Fruit fly (Drosophila melanogaster) whole organism, wandering third instar larva: ENCODE results near the gene Ack.

Experiments
- Abd-B ChIP-seq: fragments of >200 bp; optimal IDR thresholded peaks from 2 replicates; lab custom pipeline; 2017; ENCODE audit warnings: missing biosample characterization, missing genetic modification characterization
- CG32264 ChIP-seq: fragments of 200-800 bp; sonication (Bioruptor generic); optimal IDR thresholded peaks from 2 replicates; lab custom pipeline; 2016; ENCODE audit warnings: missing biosample characterization, missing genetic modification characterization
- CG9705 ChIP-seq: fragments of 200-800 bp; sonication (Bioruptor generic); optimal IDR thresholded peaks from 2 replicates; lab custom pipeline; 2018; ENCODE audit warnings: missing biosample characterization, mild to moderate bottlenecking, missing genetic modification characterization
- CrebA ChIP-seq: fragments of 200-800 bp; sonication (Bioruptor generic); optimal IDR thresholded peaks from 2 replicates; lab custom pipeline; 2016; ENCODE audit warnings: missing biosample characterization, mild to moderate bottlenecking, missing genetic modification characterization, borderline replicate concordance
- Dfd ChIP-seq: fragments of >200 bp; optimal IDR thresholded peaks from 2 replicates; lab custom pipeline; 2017; ENCODE audit warnings: missing biosample characterization, missing genetic modification characterization
- Dif ChIP-seq: fragments of 200-275, 200-300 bp; sonication (Bioruptor generic); optimal IDR thresholded peaks from 2 replicates; lab custom pipeline; 2018; ENCODE audit warnings: missing biosample characterization, missing genetic modification characterization; ENCODE audit not compliant: partially characterized antibody
- GATAd ChIP-seq: sonication (Bioruptor generic); optimal IDR thresholded peaks from 2 replicates; lab custom pipeline; 2016; ENCODE audit warnings: missing biosample characterization, missing genetic modification characterization
- HLH106 ChIP-seq: fragments of 200-800 bp; optimal IDR thresholded peaks from 3 replicates; lab custom pipeline; 2019; ENCODE audit warnings: missing biosample characterization, mild to moderate bottlenecking, missing genetic modification characterization, moderate library complexity
- Hnf4 ChIP-seq: fragments of 200-800 bp; sonication (Bioruptor generic); optimal IDR thresholded peaks from 2 replicates; lab custom pipeline; 2016; ENCODE audit warnings: missing biosample characterization, mild to moderate bottlenecking, missing genetic modification characterization
- Hr78 ChIP-seq: fragments of >200 bp; optimal IDR thresholded peaks from 2 replicates; lab custom pipeline; 2017; ENCODE audit warnings: missing biosample characterization, missing genetic modification characterization
- Hr83 ChIP-seq: fragments of 200-300 bp; sonication (Bioruptor generic); optimal IDR thresholded peaks from 2 replicates; lab custom pipeline; 2016; ENCODE audit warnings: missing biosample characterization, mild to moderate bottlenecking, missing genetic modification characterization, moderate library complexity; ENCODE audit not compliant: poor library complexity, severe bottlenecking
- Jra ChIP-seq: sonication (Bioruptor generic); optimal IDR thresholded peaks from 2 replicates; lab custom pipeline; 2016; ENCODE audit warnings: missing biosample characterization, missing genetic modification characterization
- Mio ChIP-seq: sonication (Bioruptor generic); optimal IDR thresholded peaks from 2 replicates; lab custom pipeline; 2016; ENCODE audit warnings: missing biosample characterization, missing genetic modification characterization
- Myc ChIP-seq: fragments of >200 bp; optimal IDR thresholded peaks from 2 replicates; lab custom pipeline; 2017
- N ChIP-seq: fragments of >200 bp; optimal IDR thresholded peaks from 2 replicates; lab custom pipeline; 2018; ENCODE audit warnings: missing biosample characterization, missing external identifiers, missing genetic modification characterization
- OdsH ChIP-seq: fragments of 200-800 bp; sonication (Bioruptor generic); optimal IDR thresholded peaks from 2 replicates; lab custom pipeline; 2016; ENCODE audit warnings: missing biosample characterization, mild to moderate bottlenecking, missing genetic modification characterization
- Rel ChIP-seq, 2 experiments: fragments of 200-800 bp; sonication (Bioruptor generic) in 1 of 2; optimal IDR thresholded peaks; 2 replicates in 1 of 2; 3 replicates in 1 of 2; lab custom pipeline; 2016 to 2019; ENCODE audit warnings: mild to moderate bottlenecking in 2 of 2, missing biosample characterization in 2 of 2, missing genetic modification characterization in 2 of 2, moderate library complexity in 1 of 2
- Sp1 ChIP-seq: fragments of 200-800 bp; sonication (Bioruptor generic); optimal IDR thresholded peaks from 3 replicates; lab custom pipeline; 2019; ENCODE audit warnings: missing biosample characterization, mild to moderate bottlenecking, missing genetic modification characterization, moderate library complexity
- Vsx2 ChIP-seq: fragments of 200-300, 225-300 bp; sonication (Bioruptor generic); optimal IDR thresholded peaks from 2 replicates; lab custom pipeline; 2018; ENCODE audit warnings: missing biosample characterization, missing genetic modification characterization; ENCODE audit not compliant: partially characterized antibody
- br ChIP-seq: fragments of 200-800 bp; sonication (Bioruptor generic); optimal IDR thresholded peaks from 2 replicates; lab custom pipeline; 2016; ENCODE audit warnings: missing biosample characterization, missing genetic modification characterization
- brk ChIP-seq: fragments of 200-800 bp; sonication (Bioruptor generic); optimal IDR thresholded peaks from 2 replicates; lab custom pipeline; 2016; ENCODE audit warnings: missing biosample characterization, mild to moderate bottlenecking, missing genetic modification characterization
- dl ChIP-seq, 2 experiments: fragments of 175-275, 200-275 bp in 1 of 2; fragments of 200-275 bp in 1 of 2; sonication (Bioruptor generic); optimal IDR thresholded peaks; lab custom pipeline; 2018; ENCODE audit warnings: mild to moderate bottlenecking in 2 of 2, missing biosample characterization in 2 of 2, missing genetic modification characterization in 2 of 2, moderate library complexity in 2 of 2; ENCODE audit not compliant: partially characterized antibody in 2 of 2, insufficient read depth in 1 of 2
- dmrt93B ChIP-seq: fragments of 200-800 bp; sonication (Bioruptor generic); optimal IDR thresholded peaks from 2 replicates; lab custom pipeline; 2018; ENCODE audit warnings: missing biosample characterization, mild to moderate bottlenecking, missing genetic modification characterization
- dsf ChIP-seq: sonication (Bioruptor generic); optimal IDR thresholded peaks from 2 replicates; lab custom pipeline; 2016; ENCODE audit warnings: missing biosample characterization, missing genetic modification characterization, borderline replicate concordance
- ey ChIP-seq: fragments of 200-800 bp; sonication (Bioruptor generic); optimal IDR thresholded peaks from 2 replicates; lab custom pipeline; 2016; ENCODE audit warnings: missing biosample characterization, missing genetic modification characterization
- foxo ChIP-seq, 2 experiments: fragments of 200-800 bp; sonication (Bioruptor generic); optimal IDR thresholded peaks; 2 replicates in 1 of 2; 3 replicates in 1 of 2; lab custom pipeline; 2016 to 2017; ENCODE audit warnings: missing biosample characterization in 2 of 2, missing genetic modification characterization in 2 of 2
- fru ChIP-seq: fragments of 200-800 bp; sonication (Bioruptor generic); optimal IDR thresholded peaks from 3 replicates; lab custom pipeline; 2016; ENCODE audit warnings: missing biosample characterization, mild to moderate bottlenecking, missing genetic modification characterization
- h ChIP-seq: fragments of 200-800 bp; sonication (Bioruptor generic); optimal IDR thresholded peaks from 3 replicates; lab custom pipeline; 2016; ENCODE audit warnings: missing biosample characterization, mild to moderate bottlenecking, missing genetic modification characterization
- jim ChIP-seq: fragments of 175-275, 200-325 bp; sonication (Bioruptor generic); optimal IDR thresholded peaks from 2 replicates; lab custom pipeline; 2016; ENCODE audit warnings: missing biosample characterization, mild to moderate bottlenecking, missing genetic modification characterization
- lola ChIP-seq: fragments of >200 bp; optimal IDR thresholded peaks from 2 replicates; lab custom pipeline; 2017; ENCODE audit warnings: missing biosample characterization, missing genetic modification characterization
- pan ChIP-seq: fragments of >200 bp; optimal IDR thresholded peaks from 2 replicates; lab custom pipeline; 2017
- psq ChIP-seq: fragments of 200-800 bp; sonication (Bioruptor generic); optimal IDR thresholded peaks from 3 replicates; lab custom pipeline; 2017; ENCODE audit warnings: missing biosample characterization, mild to moderate bottlenecking, missing genetic modification characterization, moderate library complexity
- rgr ChIP-seq: fragments of 200-800 bp; sonication (Bioruptor generic); optimal IDR thresholded peaks from 3 replicates; lab custom pipeline; 2016; ENCODE audit warnings: missing biosample characterization, mild to moderate bottlenecking, missing genetic modification characterization
- sage ChIP-seq: fragments of 200-800 bp; sonication (Bioruptor generic); optimal IDR thresholded peaks from 2 replicates; lab custom pipeline; 2016; ENCODE audit warnings: missing biosample characterization, mild to moderate bottlenecking, missing genetic modification characterization
- sv ChIP-seq: fragments of 200-800 bp; sonication (Bioruptor generic); optimal IDR thresholded peaks from 3 replicates; lab custom pipeline; 2016; ENCODE audit warnings: missing biosample characterization, missing genetic modification characterization
- tai ChIP-seq: sonication (Bioruptor generic); optimal IDR thresholded peaks from 2 replicates; lab custom pipeline; 2016; ENCODE audit warnings: missing biosample characterization, missing genetic modification characterization
- usp ChIP-seq: fragments of >200 bp; optimal IDR thresholded peaks from 2 replicates; lab custom pipeline; 2017; ENCODE audit warnings: missing biosample characterization, missing genetic modification characterization
- woc ChIP-seq: sonication (Bioruptor generic); optimal IDR thresholded peaks from 2 replicates; lab custom pipeline; 2016; ENCODE audit warnings: missing biosample characterization, mild to moderate bottlenecking, missing genetic modification characterization

Gene Ack

dm6 chr3L:4141167-4141566 is 33.2 kb downstream of the Ack start, which contains the start of gene Akh:
Gene Akh, plus strand, starts transcription at chr3L:4141467.
- no peak for TF ChIP-seq Dif
- no peak for TF ChIP-seq lola
- no peak for TF ChIP-seq woc
- TF ChIP-seq pan (lab: Kevin White, UChicago) = no peak
- no peak for TF ChIP-seq tai (GFP tag; lab: Kevin White, UChicago)
- no peak for TF ChIP-seq sage
- TF ChIP-seq Rel (GFP tag; optimal IDR thresholded peaks at IDR 0.05; lab: Kevin White, UChicago) = no peak
- no peak for TF ChIP-seq Rel (tag; optimal IDR thresholded peaks at IDR 0.05; lab: Kevin White, UChicago)
- no peak for TF ChIP-seq Dfd (GFP tag; lab: Kevin White, UChicago)
- no peak for TF ChIP-seq Myc (lab: Kevin White, UChicago)
- no peak for TF ChIP-seq fru (GFP tag; lab: Kevin White, UChicago)
- TF ChIP-seq psq (GFP tag; lab: Kevin White, UChicago) = no peak
- TF ChIP-seq jim (GFP tag; lab: Kevin White, UChicago) = no peak
- no peak for TF ChIP-seq N (GFP tag; lab: Kevin White, UChicago)
- TF ChIP-seq Jra = no peak
- TF ChIP-seq Hr83 (GFP tag; lab: Kevin White, UChicago) = no peak
- no peak for TF ChIP-seq rgr (GFP tag; lab: Kevin White, UChicago)
- TF ChIP-seq ey (GFP tag; lab: Kevin White, UChicago) = no peak
- no peak for TF ChIP-seq Abd-B (GFP tag; lab: Kevin White, UChicago)
- no peak for TF ChIP-seq Sp1 (GFP tag; lab: Kevin White, UChicago)
- TF ChIP-seq, all 38 proteins: peak for 0

dm6 chr3L:4142064-4142463 is 34.1 kb downstream of the Ack start, which contains the start of gene CG32260:
Gene CG32260, plus strand, starts transcription at chr3L:4142364.
- TF ChIP-seq tai (GFP tag; lab: Kevin White, UChicago) (no peak), usp (GFP tag; lab: Kevin White, UChicago) (no peak), brk (GFP tag; lab: Kevin White, UChicago) (no peak), ey (GFP tag; lab: Kevin White, UChicago) (no peak)

- TF ChIP-seq fru (GFP tag; lab: Kevin White, UChicago) (no peak), OdsH (GFP tag; lab: Kevin White, UChicago) (no peak), Rel (GFP tag; optimal IDR thresholded peaks at IDR 0.05; lab: Kevin White, UChicago) (no peak), Rel (tag; optimal IDR thresholded peaks at IDR 0.05; lab: Kevin White, UChicago) (peak; percentile 76)
Measured at dm6 chr3L:4145229-4145628, 37.2 kb downstream of the Ack start.

dm6 chr3L:4148406-4148975 is 40.5 kb downstream of the Ack start, which contains the start of gene CG1299:
Gene CG1299, plus strand, starts transcription at chr3L:4148696.
- TF ChIP-seq brk (GFP tag; lab: Kevin White, UChicago) = no peak
- TF ChIP-seq rgr (GFP tag; lab: Kevin White, UChicago) = no peak
- TF ChIP-seq sage = no peak
- no peak for TF ChIP-seq usp (GFP tag; lab: Kevin White, UChicago)
- no peak for TF ChIP-seq OdsH (GFP tag; lab: Kevin White, UChicago)
- no peak for TF ChIP-seq psq (GFP tag; lab: Kevin White, UChicago)
- no peak for TF ChIP-seq Hr83 (GFP tag; lab: Kevin White, UChicago)
- no peak for TF ChIP-seq sv (GFP tag; lab: Kevin White, UChicago)
- TF ChIP-seq foxo (GFP tag; optimal IDR thresholded peaks at IDR 0.05; lab: Kevin White, UChicago) = no peak
- TF ChIP-seq Dfd (GFP tag; lab: Kevin White, UChicago) = no peak
- TF ChIP-seq Myc (lab: Kevin White, UChicago) = no peak
- TF ChIP-seq pan (lab: Kevin White, UChicago) = no peak
- TF ChIP-seq jim (GFP tag; lab: Kevin White, UChicago) = peak; percentile 13
- TF ChIP-seq N (GFP tag; lab: Kevin White, UChicago) = no peak
- no peak for TF ChIP-seq dmrt93B (GFP tag; lab: Kevin White, UChicago)
- TF ChIP-seq woc = no peak
- no peak for TF ChIP-seq CG9705
- no peak for TF ChIP-seq Sp1 (GFP tag; lab: Kevin White, UChicago)
- TF ChIP-seq Mio (GFP tag; lab: Kevin White, UChicago) = no peak
- TF ChIP-seq CG32264 (GFP tag; lab: Kevin White, UChicago) = no peak
- no peak for TF ChIP-seq ey (GFP tag; lab: Kevin White, UChicago)
- no peak for TF ChIP-seq GATAd (GFP tag; lab: Kevin White, UChicago)
- TF ChIP-seq Jra = no peak
- peak; percentile 9 for TF ChIP-seq br (GFP tag; lab: Kevin White, UChicago)
- no peak for TF ChIP-seq dsf
- TF ChIP-seq h (GFP tag; lab: Kevin White, UChicago) = peak; percentile 20
- TF ChIP-seq Hnf4 = no peak
- no peak for TF ChIP-seq HLH106 (tag; lab: Kevin White, UChicago)
- no peak for TF ChIP-seq Hr78 (GFP tag; lab: Kevin White, UChicago)
- TF ChIP-seq lola = no peak
- TF ChIP-seq Rel (GFP tag; optimal IDR thresholded peaks at IDR 0.05; lab: Kevin White, UChicago) = no peak
- TF ChIP-seq Rel (tag; optimal IDR thresholded peaks at IDR 0.05; lab: Kevin White, UChicago) = peak; percentile 93
- TF ChIP-seq tai (GFP tag; lab: Kevin White, UChicago) = no peak
- TF ChIP-seq dl (GFP tag; optimal IDR thresholded peaks at IDR 0.05; lab: Kevin White, UChicago; ENCODE audit: insufficient read depth in 1 of 2, partially characterized antibody in 2 of 2) = peak in 1 of 2 experiments; percentile 44
- peak; percentile 10 for TF ChIP-seq Vsx2 (GFP tag; lab: Kevin White, UChicago)
- TF ChIP-seq fru (GFP tag; lab: Kevin White, UChicago) = peak; percentile 24
- no peak for TF ChIP-seq Abd-B (GFP tag; lab: Kevin White, UChicago)
- TF ChIP-seq Dif = peak; percentile 35
- no peak for TF ChIP-seq CrebA (GFP tag; lab: Kevin White, UChicago)
